Worm (Caenorhabditis elegans) whole organism, L2 larva: Measurements from ENCODE around the gene C10G8.3.

Experiments
- C34F6.9 ChIP-seq: fragments of 150-350 bp; optimal IDR thresholded peaks from 2 replicates; lab custom pipeline; 2014; ENCODE audit warnings: missing biosample characterization, missing genetic modification characterization
- F13H6.1 ChIP-seq: sonication (generic microtip); optimal IDR thresholded peaks from 2 replicates; lab custom pipeline; 2016; ENCODE audit warnings: missing genetic modification characterization, missing compliant biosample characterization
- R02D3.7 ChIP-seq: fragments of 150-350 bp; optimal IDR thresholded peaks from 2 replicates; lab custom pipeline; 2014; ENCODE audit warnings: missing biosample characterization, missing genetic modification characterization
- Y55F3AM.14 ChIP-seq: fragments of 200-800 bp; sonication (Bioruptor generic); optimal IDR thresholded peaks from 2 replicates; lab custom pipeline; 2018; ENCODE audit warnings: mild to moderate bottlenecking, missing genetic modification characterization, missing compliant biosample characterization
- ZK546.5 ChIP-seq: sonication (generic microtip); optimal IDR thresholded peaks from 2 replicates; lab custom pipeline; 2017; ENCODE audit warnings: missing biosample characterization, missing genetic modification characterization
- alr-1 ChIP-seq: fragments of 150-350 bp; optimal IDR thresholded peaks from 2 replicates; lab custom pipeline; 2014; ENCODE audit warnings: missing biosample characterization, missing genetic modification characterization
- aly-2 ChIP-seq: fragments of 150-350 bp; optimal IDR thresholded peaks from 2 replicates; lab custom pipeline; 2014; ENCODE audit warnings: missing biosample characterization, missing genetic modification characterization
- blmp-1 ChIP-seq: sonication (generic microtip); optimal IDR thresholded peaks from 2 replicates; lab custom pipeline; 2017; ENCODE audit warnings: missing genetic modification characterization, mild to moderate bottlenecking, missing compliant biosample characterization, antibody characterized with exemption, moderate library complexity; ENCODE audit not compliant: insufficient read depth
- ceh-82 ChIP-seq: fragments of 150-350 bp; optimal IDR thresholded peaks from 2 replicates; lab custom pipeline; 2014; ENCODE audit warnings: missing biosample characterization, missing genetic modification characterization
- crh-2 ChIP-seq: sonication (generic microtip); optimal IDR thresholded peaks from 2 replicates; lab custom pipeline; 2017; ENCODE audit warnings: missing biosample characterization, missing genetic modification characterization
- dmd-4 ChIP-seq: sonication (generic microtip); optimal IDR thresholded peaks from 2 replicates; lab custom pipeline; 2017; ENCODE audit warnings: missing biosample characterization, missing genetic modification characterization
- egl-27 ChIP-seq: sonication (generic microtip); optimal IDR thresholded peaks from 3 replicates; lab custom pipeline; 2017; ENCODE audit warnings: missing biosample characterization, missing genetic modification reagents, missing genetic modification characterization
- elt-1 ChIP-seq: fragments of 150-350 bp; optimal IDR thresholded peaks from 2 replicates; lab custom pipeline; 2014; ENCODE audit warnings: missing biosample characterization, missing genetic modification characterization
- elt-3 ChIP-seq: sonication (generic microtip); optimal IDR thresholded peaks from 2 replicates; lab custom pipeline; 2017; ENCODE audit warnings: missing biosample characterization, missing genetic modification characterization
- fos-1 ChIP-seq: fragments of 150-350 bp; optimal IDR thresholded peaks from 2 replicates; lab custom pipeline; 2014; ENCODE audit warnings: missing biosample characterization, missing genetic modification characterization
- gmeb-1 ChIP-seq: fragments of 150-350 bp; optimal IDR thresholded peaks from 2 replicates; lab custom pipeline; 2014; ENCODE audit warnings: missing biosample characterization, missing genetic modification characterization
- lin-11 ChIP-seq: fragments of 150-350 bp; sonication (generic microtip); optimal IDR thresholded peaks from 2 replicates; lab custom pipeline; 2014; ENCODE audit warnings: missing biosample characterization, missing genetic modification characterization, inconsistent platforms, mixed read lengths
- lin-13 ChIP-seq: fragments of 150-350 bp; optimal IDR thresholded peaks from 2 replicates; lab custom pipeline; 2014; ENCODE audit warnings: missing biosample characterization, missing genetic modification reagents, missing genetic modification characterization
- lin-39 ChIP-seq: fragments of 150-350 bp; optimal IDR thresholded peaks from 2 replicates; lab custom pipeline; 2014; ENCODE audit warnings: missing biosample characterization, missing genetic modification reagents, missing genetic modification characterization
- lsy-2 ChIP-seq, 2 experiments: fragments of 150-350 bp in 1 of 2; sonication (generic microtip) in 1 of 2; optimal IDR thresholded peaks; 2 replicates each; lab custom pipeline; 2014 to 2017; ENCODE audit warnings: missing biosample characterization in 2 of 2, missing genetic modification characterization in 2 of 2
- mab-5 ChIP-seq: fragments of 150-350 bp; optimal IDR thresholded peaks from 2 replicates; lab custom pipeline; 2014; ENCODE audit warnings: missing biosample characterization, missing genetic modification characterization
- mbf-1 ChIP-seq: sonication (generic microtip); optimal IDR thresholded peaks from 2 replicates; lab custom pipeline; 2017; ENCODE audit warnings: missing biosample characterization, missing genetic modification characterization
- mdl-1 ChIP-seq, 2 experiments: fragments of 150-350 bp in 1 of 2; sonication (generic microtip) in 1 of 2; optimal IDR thresholded peaks; 2 replicates each; lab custom pipeline; 2017; ENCODE audit warnings: missing biosample characterization in 2 of 2, missing genetic modification characterization in 2 of 2
- nhr-10 ChIP-seq: sonication (generic microtip); optimal IDR thresholded peaks from 2 replicates; lab custom pipeline; 2017; ENCODE audit warnings: missing biosample characterization, missing genetic modification characterization
- nhr-11 ChIP-seq: fragments of 150-350 bp; optimal IDR thresholded peaks from 2 replicates; lab custom pipeline; 2014; ENCODE audit warnings: missing biosample characterization, missing genetic modification characterization
- nhr-12 ChIP-seq: fragments of 150-350 bp; optimal IDR thresholded peaks from 2 replicates; lab custom pipeline; 2014; ENCODE audit warnings: missing biosample characterization, missing genetic modification characterization
- nhr-129 ChIP-seq: fragments of 150-350 bp; optimal IDR thresholded peaks from 2 replicates; lab custom pipeline; 2014; ENCODE audit warnings: missing biosample characterization, missing genetic modification characterization
- nhr-21 ChIP-seq: fragments of 150-350 bp; optimal IDR thresholded peaks from 2 replicates; lab custom pipeline; 2014; ENCODE audit warnings: missing biosample characterization, missing genetic modification characterization
- nhr-23 ChIP-seq: fragments of 150-350 bp; optimal IDR thresholded peaks from 2 replicates; lab custom pipeline; 2014; ENCODE audit warnings: missing biosample characterization, missing genetic modification reagents, missing genetic modification characterization
- nhr-25 ChIP-seq: fragments of 150-350 bp; sonication (generic microtip); optimal IDR thresholded peaks from 3 replicates; lab custom pipeline; 2014; ENCODE audit warnings: missing biosample characterization, missing genetic modification characterization
- nhr-6 ChIP-seq: fragments of 150-350 bp; optimal IDR thresholded peaks from 2 replicates; lab custom pipeline; 2014; ENCODE audit warnings: missing biosample characterization, missing genetic modification characterization
- nhr-77 ChIP-seq: fragments of 150-350 bp; optimal IDR thresholded peaks from 2 replicates; lab custom pipeline; 2014; ENCODE audit warnings: missing biosample characterization, missing genetic modification characterization
- sem-4 ChIP-seq: fragments of 150-350 bp; optimal IDR thresholded peaks from 2 replicates; lab custom pipeline; 2014; ENCODE audit warnings: missing biosample characterization, missing genetic modification reagents, missing genetic modification characterization
- skn-1 ChIP-seq: sonication (generic microtip); optimal IDR thresholded peaks from 2 replicates; lab custom pipeline; 2017; ENCODE audit warnings: missing biosample characterization, missing genetic modification characterization
- sma-3 ChIP-seq: sonication (generic microtip); optimal IDR thresholded peaks from 2 replicates; lab custom pipeline; 2016; ENCODE audit warnings: missing genetic modification reagents, missing genetic modification characterization, missing compliant biosample characterization
- sma-9 ChIP-seq, 2 experiments: fragments of 150-350 bp in 1 of 2; sonication (generic microtip) in 1 of 2; optimal IDR thresholded peaks; 2 replicates each; lab custom pipeline; 2014 to 2016; ENCODE audit warnings: missing genetic modification characterization in 2 of 2, mild to moderate bottlenecking in 1 of 2, missing biosample characterization in 1 of 2, missing compliant biosample characterization in 1 of 2, missing genetic modification reagents in 1 of 2, moderate library complexity in 1 of 2
- snpc-4 ChIP-seq: fragments of 150-350 bp; optimal IDR thresholded peaks from 2 replicates; lab custom pipeline; 2014; ENCODE audit warnings: missing biosample characterization, missing genetic modification characterization
- unc-39 ChIP-seq: fragments of 150-350 bp; optimal IDR thresholded peaks from 2 replicates; lab custom pipeline; 2014; ENCODE audit warnings: missing biosample characterization, missing genetic modification characterization
- unc-55 ChIP-seq: fragments of 150-350 bp; sonication (generic microtip); optimal IDR thresholded peaks from 3 replicates; lab custom pipeline; 2014; ENCODE audit warnings: missing biosample characterization, missing genetic modification reagents, missing genetic modification characterization
- unc-62 ChIP-seq: fragments of 150-350 bp; optimal IDR thresholded peaks from 2 replicates; lab custom pipeline; 2014; ENCODE audit warnings: missing biosample characterization, missing genetic modification reagents, missing genetic modification characterization
- zag-1 ChIP-seq: fragments of 150-350 bp; optimal IDR thresholded peaks from 2 replicates; lab custom pipeline; 2014; ENCODE audit warnings: missing biosample characterization, missing genetic modification characterization
- ztf-1 ChIP-seq: fragments of 200-800 bp; sonication (Bioruptor generic); conservative IDR thresholded peaks from 2 replicates; pipeline ENCODE4 v1.3.6; 2022; ENCODE audit warnings: missing genetic modification characterization, missing compliant biosample characterization
- ztf-11 ChIP-seq: sonication (generic microtip); optimal IDR thresholded peaks from 2 replicates; lab custom pipeline; 2017; ENCODE audit warnings: missing biosample characterization, missing genetic modification characterization

The C10G8.3 gene

ce11 chrV:5269024-5269535, 43.5 kb upstream of the C10G8.3 start, which contains the start of gene penr-1 (continued):
- no peak for TF ChIP-seq ztf-1 (GFP tag; lab: Robert Waterston, UW)
- no peak for TF ChIP-seq alr-1
- TF ChIP-seq lin-39 (tag; lab: Kevin White, UChicago), result no peak
- TF ChIP-seq unc-39 (tag; lab: Kevin White, UChicago), result no peak
- TF ChIP-seq aly-2 (tag; lab: Kevin White, UChicago), result no peak
- peak; percentile 62 for TF ChIP-seq crh-2 (tag; lab: Kevin White, UChicago)
- TF ChIP-seq unc-55 (GFP tag; lab: Kevin White, UChicago), result peak; percentile 71
- TF ChIP-seq mdl-1 (tag; optimal IDR thresholded peaks at IDR 0.05; lab: Kevin White, UChicago), result no peak
- TF ChIP-seq nhr-10, result no peak
- no peak for TF ChIP-seq nhr-77 (tag; lab: Kevin White, UChicago)
- TF ChIP-seq mab-5 (tag; lab: Kevin White, UChicago), result no peak
- TF ChIP-seq lin-11 (tag; lab: Kevin White, UChicago), result peak; percentile 18

DNA sequence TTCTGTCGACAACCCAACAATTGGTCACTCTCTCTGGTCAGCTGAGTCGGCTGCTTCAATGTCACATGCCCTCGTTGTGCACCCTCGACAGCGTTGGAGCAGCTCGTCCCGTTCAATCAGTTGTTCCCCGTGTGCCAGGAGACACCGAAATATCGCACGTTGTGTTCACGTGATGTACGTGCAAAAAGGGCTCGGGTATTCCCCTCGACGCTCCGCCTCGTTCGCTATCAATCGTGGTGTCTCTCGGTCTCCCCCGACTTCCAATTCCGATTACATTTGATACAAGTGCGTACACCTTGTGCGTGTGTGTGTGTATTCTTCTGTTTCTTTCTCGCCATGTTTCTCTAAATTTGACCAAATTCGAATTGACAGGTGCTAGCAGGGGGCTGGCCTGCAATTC, 41.1 kb upstream of the C10G8.3 start:
- TF ChIP-seq lin-39 (tag; lab: Kevin White, UChicago), result no peak
- TF ChIP-seq crh-2 (tag; lab: Kevin White, UChicago), result peak; percentile 56
- no peak for TF ChIP-seq lin-13 (GFP tag; lab: Kevin White, UChicago)
- no peak for TF ChIP-seq egl-27
- TF ChIP-seq dmd-4 (tag; lab: Kevin White, UChicago), result no peak
- no peak for TF ChIP-seq mbf-1 (tag; lab: Kevin White, UChicago)
- TF ChIP-seq snpc-4 (tag; lab: Kevin White, UChicago), result no peak
- TF ChIP-seq Y55F3AM.14 (GFP tag; lab: Kevin White, UChicago), result peak; percentile 1
- peak; percentile 17 for TF ChIP-seq blmp-1 (tag; lab: Kevin White, UChicago)
- peak in 1 of 2 experiments; percentile 58 for TF ChIP-seq lsy-2 (tag; optimal IDR thresholded peaks at IDR 0.05; lab: Kevin White, UChicago)
- no peak for TF ChIP-seq nhr-6 (tag; lab: Kevin White, UChicago)
- no peak for TF ChIP-seq ceh-82
- no peak for TF ChIP-seq nhr-23
- peak; percentile 27 for TF ChIP-seq lin-11 (tag; lab: Kevin White, UChicago)
- TF ChIP-seq ZK546.5 (tag; lab: Kevin White, UChicago), result no peak
- no peak for TF ChIP-seq sem-4
- peak; percentile 99 for TF ChIP-seq sma-9 (GFP tag; optimal IDR thresholded peaks at IDR 0.05; lab: Kevin White, UChicago)
- no peak for TF ChIP-seq sma-9 (tag; optimal IDR thresholded peaks at IDR 0.05; lab: Kevin White, UChicago)
- no peak for TF ChIP-seq ztf-1 (GFP tag; lab: Robert Waterston, UW)
- no peak for TF ChIP-seq zag-1 (tag; lab: Kevin White, UChicago)
- TF ChIP-seq unc-39 (tag; lab: Kevin White, UChicago), result no peak
- peak; percentile 95 for TF ChIP-seq F13H6.1 (tag; lab: Kevin White, UChicago)
- no peak for TF ChIP-seq nhr-10
- TF ChIP-seq elt-1 (tag; lab: Kevin White, UChicago), result no peak
- TF ChIP-seq elt-3, result no peak
- peak; percentile 84 for TF ChIP-seq nhr-129 (tag; lab: Kevin White, UChicago)
- TF ChIP-seq mdl-1 (tag; optimal IDR thresholded peaks at IDR 0.05; lab: Kevin White, UChicago), result peak in 1 of 2 experiments; percentile 71
- peak; percentile 69 for TF ChIP-seq sma-3 (GFP tag; lab: Kevin White, UChicago)
- no peak for TF ChIP-seq unc-55 (GFP tag; lab: Kevin White, UChicago)
- TF ChIP-seq nhr-12, result no peak
- TF ChIP-seq nhr-25 (tag; lab: Kevin White, UChicago), result no peak
- TF ChIP-seq fos-1 (tag; lab: Kevin White, UChicago), result peak; percentile 30
- TF ChIP-seq nhr-77 (tag; lab: Kevin White, UChicago), result no peak
- no peak for TF ChIP-seq aly-2 (tag; lab: Kevin White, UChicago)
- no peak for TF ChIP-seq skn-1 (tag; lab: Kevin White, UChicago)
- peak; percentile 68 for TF ChIP-seq nhr-21 (tag; lab: Kevin White, UChicago)
- peak; percentile 29 for TF ChIP-seq C34F6.9 (tag; lab: Kevin White, UChicago)
- TF ChIP-seq mab-5 (tag; lab: Kevin White, UChicago), result no peak
- no peak for TF ChIP-seq alr-1
- TF ChIP-seq gmeb-1, result peak; percentile 61
- no peak for TF ChIP-seq ztf-11 (tag; lab: Kevin White, UChicago)
- no peak for TF ChIP-seq unc-62 (GFP tag; lab: Kevin White, UChicago)
- TF ChIP-seq R02D3.7 (tag; lab: Kevin White, UChicago), result no peak
- TF ChIP-seq nhr-11 (tag; lab: Kevin White, UChicago), result no peak
